Worm (Caenorhabditis elegans): Measurements from ENCODE around the gene T23B7.2.

DNA sequence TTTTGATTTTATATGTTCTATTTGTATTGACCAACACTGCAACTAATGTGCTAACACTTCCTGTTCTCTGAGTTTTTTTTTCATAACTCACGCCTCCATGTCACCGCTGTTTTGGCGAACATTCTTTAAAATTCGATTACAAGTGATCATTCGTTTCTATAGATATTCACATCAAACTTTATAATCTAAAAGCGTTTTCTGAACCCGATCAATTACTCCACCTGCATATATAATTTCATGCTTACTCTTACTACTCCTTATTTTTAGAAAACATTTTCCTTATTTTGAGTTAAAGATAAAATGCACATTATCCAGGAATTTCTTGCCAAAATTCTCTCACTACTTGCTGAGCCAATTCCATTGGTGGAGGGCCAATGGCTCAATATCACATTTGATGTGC is 43.9 kb upstream of the T23B7.2 start, which contains the start of gene R05F9.7:
- TF ChIP-seq aly-2 (tag; optimal IDR thresholded peaks at IDR 0.05) (no peak), unc-62 (GFP tag; optimal IDR thresholded peaks at IDR 0.05) (no peak), ama-1 (optimal IDR thresholded peaks at IDR 0.05) (no peak), ztf-11 (tag; optimal IDR thresholded peaks at IDR 0.05) (no peak), nhr-25 (tag; optimal IDR thresholded peaks at IDR 0.05) (no peak), elt-3 (tag; optimal IDR thresholded peaks at IDR 0.05) (no peak), nhr-237 (tag; optimal IDR thresholded peaks at IDR 0.05) (no peak), skn-1 (tag; optimal IDR thresholded peaks at IDR 0.05) (no peak), nhr-10 (tag; optimal IDR thresholded peaks at IDR 0.05) (no peak), nhr-23 (tag; optimal IDR thresholded peaks at IDR 0.05) (no peak), ceh-82 (tag; optimal IDR thresholded peaks at IDR 0.05) (no peak)
